Worm (Caenorhabditis elegans) whole organism, L2 larva: Measurements from ENCODE around the gene rbbp-5.

Experiments
- C34F6.9 ChIP-seq: fragments of 150-350 bp; optimal IDR thresholded peaks from 2 replicates; lab custom pipeline; 2014; ENCODE audit warnings: missing biosample characterization, missing genetic modification characterization
- F13H6.1 ChIP-seq: sonication (generic microtip); optimal IDR thresholded peaks from 2 replicates; lab custom pipeline; 2016; ENCODE audit warnings: missing genetic modification characterization, missing compliant biosample characterization
- R02D3.7 ChIP-seq: fragments of 150-350 bp; optimal IDR thresholded peaks from 2 replicates; lab custom pipeline; 2014; ENCODE audit warnings: missing biosample characterization, missing genetic modification characterization
- Y55F3AM.14 ChIP-seq: fragments of 200-800 bp; sonication (Bioruptor generic); optimal IDR thresholded peaks from 2 replicates; lab custom pipeline; 2018; ENCODE audit warnings: mild to moderate bottlenecking, missing genetic modification characterization, missing compliant biosample characterization
- ZK546.5 ChIP-seq: sonication (generic microtip); optimal IDR thresholded peaks from 2 replicates; lab custom pipeline; 2017; ENCODE audit warnings: missing biosample characterization, missing genetic modification characterization
- alr-1 ChIP-seq: fragments of 150-350 bp; optimal IDR thresholded peaks from 2 replicates; lab custom pipeline; 2014; ENCODE audit warnings: missing biosample characterization, missing genetic modification characterization
- aly-2 ChIP-seq: fragments of 150-350 bp; optimal IDR thresholded peaks from 2 replicates; lab custom pipeline; 2014; ENCODE audit warnings: missing biosample characterization, missing genetic modification characterization
- ama-1 ChIP-seq: fragments of 150-350 bp; optimal IDR thresholded peaks from 2 replicates; lab custom pipeline; 2018; ENCODE audit warnings: inconsistent platforms
- ceh-16 ChIP-seq: fragments of 150-350 bp; optimal IDR thresholded peaks from 2 replicates; lab custom pipeline; 2014; ENCODE audit warnings: missing biosample characterization, missing genetic modification characterization
- ceh-82 ChIP-seq: fragments of 150-350 bp; optimal IDR thresholded peaks from 2 replicates; lab custom pipeline; 2014; ENCODE audit warnings: missing biosample characterization, missing genetic modification characterization
- crh-2 ChIP-seq: sonication (generic microtip); optimal IDR thresholded peaks from 2 replicates; lab custom pipeline; 2017; ENCODE audit warnings: missing biosample characterization, missing genetic modification characterization
- dmd-4 ChIP-seq: sonication (generic microtip); optimal IDR thresholded peaks from 2 replicates; lab custom pipeline; 2017; ENCODE audit warnings: missing biosample characterization, missing genetic modification characterization
- egl-27 ChIP-seq: sonication (generic microtip); optimal IDR thresholded peaks from 3 replicates; lab custom pipeline; 2017; ENCODE audit warnings: missing biosample characterization, missing genetic modification reagents, missing genetic modification characterization
- elt-1 ChIP-seq: fragments of 150-350 bp; optimal IDR thresholded peaks from 2 replicates; lab custom pipeline; 2014; ENCODE audit warnings: missing biosample characterization, missing genetic modification characterization
- fos-1 ChIP-seq: fragments of 150-350 bp; optimal IDR thresholded peaks from 2 replicates; lab custom pipeline; 2014; ENCODE audit warnings: missing biosample characterization, missing genetic modification characterization
- gmeb-1 ChIP-seq: fragments of 150-350 bp; optimal IDR thresholded peaks from 2 replicates; lab custom pipeline; 2014; ENCODE audit warnings: missing biosample characterization, missing genetic modification characterization
- lin-11 ChIP-seq: fragments of 150-350 bp; sonication (generic microtip); optimal IDR thresholded peaks from 2 replicates; lab custom pipeline; 2014; ENCODE audit warnings: missing biosample characterization, missing genetic modification characterization, inconsistent platforms, mixed read lengths
- lin-13 ChIP-seq: fragments of 150-350 bp; optimal IDR thresholded peaks from 2 replicates; lab custom pipeline; 2014; ENCODE audit warnings: missing biosample characterization, missing genetic modification reagents, missing genetic modification characterization
- lin-39 ChIP-seq: fragments of 150-350 bp; optimal IDR thresholded peaks from 2 replicates; lab custom pipeline; 2014; ENCODE audit warnings: missing biosample characterization, missing genetic modification reagents, missing genetic modification characterization
- lsy-2 ChIP-seq, 2 experiments: fragments of 150-350 bp in 1 of 2; sonication (generic microtip) in 1 of 2; optimal IDR thresholded peaks; 2 replicates each; lab custom pipeline; 2014 to 2017; ENCODE audit warnings: missing biosample characterization in 2 of 2, missing genetic modification characterization in 2 of 2
- mbf-1 ChIP-seq: sonication (generic microtip); optimal IDR thresholded peaks from 2 replicates; lab custom pipeline; 2017; ENCODE audit warnings: missing biosample characterization, missing genetic modification characterization
- nhr-10 ChIP-seq: sonication (generic microtip); optimal IDR thresholded peaks from 2 replicates; lab custom pipeline; 2017; ENCODE audit warnings: missing biosample characterization, missing genetic modification characterization
- nhr-21 ChIP-seq: fragments of 150-350 bp; optimal IDR thresholded peaks from 2 replicates; lab custom pipeline; 2014; ENCODE audit warnings: missing biosample characterization, missing genetic modification characterization
- nhr-25 ChIP-seq: fragments of 150-350 bp; sonication (generic microtip); optimal IDR thresholded peaks from 3 replicates; lab custom pipeline; 2014; ENCODE audit warnings: missing biosample characterization, missing genetic modification characterization
- nhr-6 ChIP-seq: fragments of 150-350 bp; optimal IDR thresholded peaks from 2 replicates; lab custom pipeline; 2014; ENCODE audit warnings: missing biosample characterization, missing genetic modification characterization
- peb-1 ChIP-seq: fragments of 150-350 bp; optimal IDR thresholded peaks from 2 replicates; lab custom pipeline; 2014; ENCODE audit warnings: missing biosample characterization, missing genetic modification characterization
- sem-4 ChIP-seq: fragments of 150-350 bp; optimal IDR thresholded peaks from 2 replicates; lab custom pipeline; 2014; ENCODE audit warnings: missing biosample characterization, missing genetic modification reagents, missing genetic modification characterization
- skn-1 ChIP-seq: sonication (generic microtip); optimal IDR thresholded peaks from 2 replicates; lab custom pipeline; 2017; ENCODE audit warnings: missing biosample characterization, missing genetic modification characterization
- sma-3 ChIP-seq: sonication (generic microtip); optimal IDR thresholded peaks from 2 replicates; lab custom pipeline; 2016; ENCODE audit warnings: missing genetic modification reagents, missing genetic modification characterization, missing compliant biosample characterization
- sma-9 ChIP-seq, 2 experiments: fragments of 150-350 bp in 1 of 2; sonication (generic microtip) in 1 of 2; optimal IDR thresholded peaks; 2 replicates each; lab custom pipeline; 2014 to 2016; ENCODE audit warnings: missing genetic modification characterization in 2 of 2, mild to moderate bottlenecking in 1 of 2, missing biosample characterization in 1 of 2, missing compliant biosample characterization in 1 of 2, missing genetic modification reagents in 1 of 2, moderate library complexity in 1 of 2
- unc-55 ChIP-seq: fragments of 150-350 bp; sonication (generic microtip); optimal IDR thresholded peaks from 3 replicates; lab custom pipeline; 2014; ENCODE audit warnings: missing biosample characterization, missing genetic modification reagents, missing genetic modification characterization
- ztf-1 ChIP-seq: fragments of 200-800 bp; sonication (Bioruptor generic); conservative IDR thresholded peaks from 2 replicates; pipeline ENCODE4 v1.3.6; 2022; ENCODE audit warnings: missing genetic modification characterization, missing compliant biosample characterization
- ztf-11 ChIP-seq: sonication (generic microtip); optimal IDR thresholded peaks from 2 replicates; lab custom pipeline; 2017; ENCODE audit warnings: missing biosample characterization, missing genetic modification characterization
- ztf-4 ChIP-seq: fragments of 150-350 bp; optimal IDR thresholded peaks from 2 replicates; lab custom pipeline; 2014; ENCODE audit warnings: missing biosample characterization, missing genetic modification characterization

rbbp-5 gene

DNA sequence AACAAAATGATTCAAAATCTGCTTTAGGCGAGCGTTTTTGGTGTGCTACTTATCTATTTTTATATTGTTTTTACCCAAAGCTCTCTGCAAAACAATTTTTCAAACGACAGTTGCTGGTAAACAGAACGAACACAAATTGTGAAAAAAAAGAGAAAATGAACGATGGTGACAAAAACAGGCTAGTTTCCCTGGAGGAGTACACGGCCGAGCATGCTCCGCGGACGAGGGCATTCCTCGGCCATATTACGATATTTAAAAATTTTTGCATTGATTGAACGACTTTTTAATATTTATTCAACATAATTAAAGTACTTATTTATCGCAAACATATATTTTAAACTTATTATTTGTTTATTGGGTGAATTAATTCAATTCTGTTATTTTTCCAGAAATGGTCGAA, at the start of gene rbbp-5, which contains the start of gene tpp-2:
TSS of gene rbbp-5 (plus strand) at position 390 of the 400 bp plus-strand sequence.
TSS of gene tpp-2 (minus strand) at position 157 of the 400 bp plus-strand sequence.
- TF ChIP-seq crh-2 (tag; lab: Kevin White, UChicago) (peak; percentile 63), ceh-82 (tag; lab: Kevin White, UChicago) (no peak), fos-1 (tag; lab: Kevin White, UChicago) (peak; percentile 40), nhr-10 (tag; lab: Kevin White, UChicago) (no peak), Y55F3AM.14 (GFP tag; lab: Kevin White, UChicago) (no peak), R02D3.7 (tag; lab: Kevin White, UChicago) (no peak), ZK546.5 (tag; lab: Kevin White, UChicago) (no peak), lin-13 (no peak), ztf-11 (no peak), ceh-16 (tag; lab: Kevin White, UChicago) (no peak), skn-1 (peak; percentile 63), lin-39 (tag; lab: Kevin White, UChicago) (no peak), lsy-2 (tag; optimal IDR thresholded peaks at IDR 0.05; lab: Kevin White, UChicago) (peak; percentile 19 to 83), C34F6.9 (tag; lab: Kevin White, UChicago) (peak; percentile 60), nhr-25 (tag; lab: Kevin White, UChicago) (no peak), ama-1 (lab: Kevin White, UChicago) (no peak), F13H6.1 (tag; lab: Kevin White, UChicago) (no peak), peb-1 (no peak), sma-9 (GFP tag; optimal IDR thresholded peaks at IDR 0.05; lab: Kevin White, UChicago) (peak; percentile 68), sma-9 (tag; optimal IDR thresholded peaks at IDR 0.05; lab: Kevin White, UChicago) (no peak), gmeb-1 (tag; lab: Kevin White, UChicago) (peak; percentile 56), elt-1 (tag; lab: Kevin White, UChicago) (no peak), egl-27 (tag; lab: Kevin White, UChicago) (no peak), aly-2 (tag; lab: Kevin White, UChicago) (no peak), dmd-4 (tag; lab: Kevin White, UChicago) (no peak), alr-1 (tag; lab: Kevin White, UChicago) (no peak), ztf-1 (GFP tag; lab: Robert Waterston, UW) (no peak), ztf-4 (tag; lab: Kevin White, UChicago) (no peak), nhr-6 (tag; lab: Kevin White, UChicago) (no peak), nhr-21 (tag; lab: Kevin White, UChicago) (no peak), unc-55 (GFP tag; lab: Kevin White, UChicago) (no peak), lin-11 (tag; lab: Kevin White, UChicago) (peak; percentile 3)
- TF ChIP-seq, all 48 proteins: peak for 8

DNA sequence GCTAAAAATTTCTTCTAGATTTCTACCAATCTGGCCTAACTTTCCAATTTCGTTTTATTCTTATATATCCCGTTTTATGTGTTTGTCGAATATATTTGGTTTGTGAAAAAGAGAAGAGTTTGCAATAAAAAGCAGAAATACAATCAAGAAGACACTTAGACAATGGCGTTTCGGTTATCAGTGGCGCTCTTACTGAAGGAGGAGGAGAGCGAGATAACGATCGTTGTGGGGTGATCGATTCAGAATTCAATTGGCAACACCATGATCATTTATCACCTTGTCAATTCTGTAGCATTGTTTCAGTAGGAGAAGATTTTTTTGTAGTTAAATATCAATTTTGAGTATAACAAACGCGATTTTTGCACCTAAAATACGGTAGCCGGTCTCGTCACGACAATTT, 48.1 kb upstream of the rbbp-5 start:
- TF ChIP-seq fos-1 (tag; lab: Kevin White, UChicago) (peak; percentile 57), unc-55 (GFP tag; lab: Kevin White, UChicago) (no peak), alr-1 (tag; lab: Kevin White, UChicago) (no peak), aly-2 (tag; lab: Kevin White, UChicago) (no peak), crh-2 (tag; lab: Kevin White, UChicago) (peak; percentile 54), sma-3 (peak; percentile 3), sma-9 (GFP tag; optimal IDR thresholded peaks at IDR 0.05; lab: Kevin White, UChicago) (peak; percentile 59), sma-9 (tag; optimal IDR thresholded peaks at IDR 0.05; lab: Kevin White, UChicago) (no peak), gmeb-1 (tag; lab: Kevin White, UChicago) (peak; percentile 3)

- TF ChIP-seq sem-4 (tag; lab: Kevin White, UChicago), result no peak
- peak; percentile 51 for TF ChIP-seq sma-9 (GFP tag; optimal IDR thresholded peaks at IDR 0.05; lab: Kevin White, UChicago)
- no peak for TF ChIP-seq sma-9 (tag; optimal IDR thresholded peaks at IDR 0.05; lab: Kevin White, UChicago)
- TF ChIP-seq fos-1 (tag; lab: Kevin White, UChicago), result peak; percentile 33
- peak; percentile 11 for TF ChIP-seq crh-2 (tag; lab: Kevin White, UChicago)
Measured at ce11 chrII:6050120-6050519, 47.5 kb upstream of the rbbp-5 start, which contains the start of gene gldc-1. Gene gldc-1, plus strand, starts transcription at chrII:6050420.

DNA sequence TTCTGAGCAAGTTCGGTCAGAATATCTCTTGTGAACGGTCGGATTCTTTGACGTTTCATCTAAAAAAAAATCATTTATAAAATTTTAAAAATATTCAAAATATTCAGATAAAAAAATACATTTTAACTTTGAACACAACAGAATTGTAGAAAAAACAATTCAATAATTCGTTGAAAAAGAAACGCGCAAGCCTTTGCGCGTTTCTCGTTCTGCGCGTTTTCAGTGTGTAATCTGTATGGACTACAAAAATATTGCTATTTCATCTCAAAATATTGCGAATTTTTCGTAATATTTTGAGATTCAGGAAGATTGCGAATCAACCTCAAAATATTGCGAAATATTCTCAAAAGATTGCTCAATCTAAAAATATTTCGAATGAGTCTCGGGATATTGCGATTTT, 41.7 kb upstream of the rbbp-5 start, which contains the start of gene R12C12.7:
TSS of gene R12C12.7 (minus strand) at position 59 of the 400 bp plus-strand sequence.
- no peak for TF ChIP-seq egl-27 (tag; lab: Kevin White, UChicago)
- TF ChIP-seq sem-4 (tag; lab: Kevin White, UChicago), result no peak
- TF ChIP-seq unc-55 (GFP tag; lab: Kevin White, UChicago), result peak; percentile 19
- TF ChIP-seq ztf-4 (tag; lab: Kevin White, UChicago), result no peak
- TF ChIP-seq mbf-1, result no peak
- no peak for TF ChIP-seq ceh-16 (tag; lab: Kevin White, UChicago)
- TF ChIP-seq nhr-10 (tag; lab: Kevin White, UChicago), result no peak
- no peak for TF ChIP-seq R02D3.7 (tag; lab: Kevin White, UChicago)
- TF ChIP-seq, all 48 proteins: peak for 1
